Fruit fly (Drosophila melanogaster) whole organism, pupa: ENCODE measurements around the gene wgn.

Experiments
- CG10348 ChIP-seq: fragments of 200-800 bp; sonication (Bioruptor generic); IDR thresholded peaks from 2 replicates; pipeline ENCODE4 v1.3.6; 2022; ENCODE audit warnings: missing biosample characterization, missing genetic modification characterization
- CG12605 ChIP-seq: fragments of 200-800 bp; sonication (Bioruptor generic); IDR thresholded peaks from 2 replicates; pipeline ENCODE4 v1.3.6; 2022; ENCODE audit warnings: missing biosample characterization, missing genetic modification characterization
- CG13204 ChIP-seq: fragments of 200-800 bp; sonication (Bioruptor generic); optimal IDR thresholded peaks from 2 replicates; lab custom pipeline; 2018; ENCODE audit warnings: missing biosample characterization, mild to moderate bottlenecking, missing genetic modification characterization, moderate library complexity
- CG14655 ChIP-seq: fragments of 200-800 bp; sonication (Bioruptor generic); optimal IDR thresholded peaks from 3 replicates; lab custom pipeline; 2017; ENCODE audit warnings: mild to moderate bottlenecking, missing biosample characterization, missing genetic modification reagents, missing genetic modification characterization
- CG15710 ChIP-seq: fragments of 200-800 bp; sonication (Bioruptor generic); optimal IDR thresholded peaks from 2 replicates; lab custom pipeline; 2018; ENCODE audit warnings: missing biosample characterization, mild to moderate bottlenecking, missing genetic modification characterization, moderate library complexity
- CG17806 ChIP-seq: fragments of 200-800 bp; sonication (Bioruptor generic); optimal IDR thresholded peaks from 2 replicates; lab custom pipeline; 2018; ENCODE audit warnings: missing biosample characterization, mild to moderate bottlenecking, missing genetic modification characterization, moderate library complexity
- CG32121 ChIP-seq: fragments of 200-800 bp; sonication (Bioruptor generic); IDR thresholded peaks from 2 replicates; pipeline ENCODE4 v1.3.6; 2022; ENCODE audit warnings: missing biosample characterization, missing genetic modification characterization
- CG34367 ChIP-seq: fragments of 200-800 bp; sonication (Bioruptor generic); optimal IDR thresholded peaks from 2 replicates; lab custom pipeline; 2018; ENCODE audit warnings: missing biosample characterization, mild to moderate bottlenecking, missing genetic modification characterization
- CG4496 ChIP-seq: fragments of 200-800 bp; sonication (Bioruptor generic); IDR thresholded peaks from 3 replicates; pipeline ENCODE4 v1.3.6; 2022; ENCODE audit warnings: missing biosample characterization, missing genetic modification characterization
- CG8159 ChIP-seq: fragments of 200-800 bp; sonication (Bioruptor generic); optimal IDR thresholded peaks from 3 replicates; lab custom pipeline; 2018; ENCODE audit warnings: missing biosample characterization, mild to moderate bottlenecking, missing genetic modification characterization, moderate library complexity
- CG8301 ChIP-seq: fragments of 200-800 bp; sonication (Bioruptor generic); optimal IDR thresholded peaks from 2 replicates; lab custom pipeline; 2018; ENCODE audit warnings: missing biosample characterization, mild to moderate bottlenecking, missing genetic modification characterization
- CG9948 ChIP-seq: fragments of 200-800 bp; sonication (Bioruptor generic); optimal IDR thresholded peaks from 2 replicates; lab custom pipeline; 2018; ENCODE audit warnings: missing biosample characterization, mild to moderate bottlenecking, missing genetic modification characterization, moderate library complexity
- D1 ChIP-seq: fragments of 200-800 bp; sonication (Bioruptor generic); optimal IDR thresholded peaks from 2 replicates; lab custom pipeline; 2018; ENCODE audit warnings: missing biosample characterization, mild to moderate bottlenecking, missing genetic modification characterization, moderate library complexity
- EcR ChIP-seq: fragments of 200-800 bp; sonication (Bioruptor generic); optimal IDR thresholded peaks from 3 replicates; lab custom pipeline; 2019; ENCODE audit warnings: missing biosample characterization, missing genetic modification characterization, mild to moderate bottlenecking, moderate library complexity, missing genetic modification reagents
- Ets98B ChIP-seq: fragments of 200-800 bp; sonication (Bioruptor generic); IDR thresholded peaks from 2 replicates; pipeline ENCODE4 v1.3.6; 2022; ENCODE audit warnings: missing biosample characterization, missing genetic modification characterization
- Pif1A ChIP-seq: fragments of 200-800 bp; sonication (Bioruptor generic); optimal IDR thresholded peaks from 3 replicates; lab custom pipeline; 2016; ENCODE audit warnings: missing biosample characterization, missing genetic modification characterization
- Pif1B ChIP-seq: fragments of 200-800 bp; sonication (Bioruptor generic); optimal IDR thresholded peaks from 3 replicates; lab custom pipeline; 2016; ENCODE audit warnings: missing biosample characterization, missing genetic modification characterization
- Snoo ChIP-seq: fragments of 200-800 bp; sonication (Bioruptor generic); optimal IDR thresholded peaks from 3 replicates; lab custom pipeline; 2017; ENCODE audit warnings: missing biosample characterization, mild to moderate bottlenecking, missing genetic modification characterization, inconsistent platforms
- fd96Ca ChIP-seq: fragments of 200-800 bp; sonication (Bioruptor generic); IDR thresholded peaks from 3 replicates; pipeline ENCODE4 v1.3.6; 2022; ENCODE audit warnings: missing biosample characterization, missing genetic modification characterization
- gl ChIP-seq: fragments of 200-800 bp; sonication (Bioruptor generic); optimal IDR thresholded peaks from 2 replicates; lab custom pipeline; 2018; ENCODE audit warnings: missing biosample characterization, mild to moderate bottlenecking, missing genetic modification characterization
- rn ChIP-seq: fragments of 200-800 bp; sonication (Bioruptor generic); IDR thresholded peaks from 2 replicates; pipeline ENCODE4 v1.3.6; 2022; ENCODE audit warnings: missing biosample characterization, missing genetic modification characterization

wgn gene

dm6 chrX:18672900-18673529, 38.3 kb upstream of the wgn start:
- TF ChIP-seq CG34367 (tag; lab: Kevin White, UChicago) (no peak), Pif1B (GFP tag; lab: Kevin White, UChicago) (no peak), CG12605 (GFP tag; lab: Robert Waterston, UW) (no peak)

DNA sequence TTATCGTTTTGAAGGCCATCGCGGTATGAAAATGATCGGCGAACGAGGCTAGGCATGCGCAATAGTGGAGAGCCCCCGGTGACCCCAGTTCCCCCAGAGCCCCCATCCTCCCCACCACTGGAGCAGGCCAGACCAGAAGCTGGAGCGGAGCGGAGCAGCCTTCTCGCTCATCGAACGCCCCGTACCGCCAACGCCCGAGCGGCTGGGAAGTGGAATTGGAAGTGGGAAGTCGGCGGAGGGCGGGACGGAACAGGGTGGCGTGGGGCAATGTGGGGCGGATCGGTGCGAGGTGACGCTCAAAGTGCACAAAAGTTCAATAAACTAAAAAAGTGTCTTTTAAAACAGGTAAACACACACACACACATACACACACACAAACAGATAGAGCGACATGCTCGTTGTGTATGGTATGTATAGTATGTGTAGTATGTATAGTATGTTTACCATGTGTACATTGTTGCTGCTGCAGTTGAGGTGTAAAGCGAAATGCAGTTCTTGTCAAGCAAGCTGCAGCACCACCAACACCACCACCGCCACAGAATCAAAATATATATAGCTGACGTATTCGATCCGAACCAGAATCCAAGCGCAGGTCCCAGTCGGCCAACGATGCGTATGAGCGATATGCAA, 37.0 kb upstream of the wgn start:
- TF ChIP-seq D1 (tag; lab: Kevin White, UChicago), result no peak
- TF ChIP-seq CG13204 (GFP tag; lab: Kevin White, UChicago), result peak; percentile 56
- TF ChIP-seq CG4496 (GFP tag; lab: Robert Waterston, UW), result peak; percentile 8; the same call in 1 of the 3 replicates
- TF ChIP-seq EcR, result peak; percentile 92
- TF ChIP-seq, all 21 proteins: peak for 3

- no peak for TF ChIP-seq CG32121 (GFP tag; lab: Robert Waterston, UW)
- TF ChIP-seq Ets98B (GFP tag; lab: Robert Waterston, UW), result no peak
- TF ChIP-seq Pif1B (GFP tag; lab: Kevin White, UChicago), result no peak
- TF ChIP-seq CG12605 (GFP tag; lab: Robert Waterston, UW), result no peak
- no peak for TF ChIP-seq CG8301 (tag; lab: Kevin White, UChicago)
- TF ChIP-seq CG9948, result no peak
- TF ChIP-seq CG17806 (tag; lab: Kevin White, UChicago), result no peak
Measured at dm6 chrX:18669811-18670477, 35.2 kb upstream of the wgn start.

- peak; percentile 84 for TF ChIP-seq EcR
- no peak for TF ChIP-seq CG12605 (GFP tag; lab: Robert Waterston, UW)
Measured at dm6 chrX:18668293-18668692, 33.6 kb upstream of the wgn start.

DNA sequence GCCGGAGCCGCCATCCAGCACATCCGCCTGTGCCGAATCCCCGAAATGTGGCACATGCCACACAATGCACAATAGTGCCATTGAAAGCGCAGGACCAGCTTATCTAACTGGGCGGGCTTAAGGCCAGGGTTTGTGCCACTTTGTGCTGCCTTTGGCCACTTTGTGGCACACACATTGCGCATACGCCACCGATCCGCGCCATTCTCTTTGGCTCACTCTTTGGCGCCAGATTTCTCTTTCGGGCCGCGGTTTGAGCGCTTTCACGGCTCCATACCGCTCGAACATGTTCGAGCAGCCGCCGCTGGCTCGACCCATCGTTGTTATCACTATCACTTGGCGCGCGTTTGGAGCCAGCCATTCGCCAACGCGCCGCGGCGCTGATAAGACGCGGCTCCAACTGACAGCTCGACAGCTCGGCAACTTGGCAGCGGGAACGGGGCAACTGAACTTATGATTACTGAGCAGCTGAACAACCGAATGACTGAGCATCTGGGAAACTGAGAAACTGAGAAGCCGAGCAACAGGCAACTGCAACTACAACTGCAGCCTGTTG, 31.1 kb upstream of the wgn start:
- no peak for TF ChIP-seq CG14655
- no peak for TF ChIP-seq CG15710
- no peak for TF ChIP-seq CG12605 (GFP tag; lab: Robert Waterston, UW)
- TF ChIP-seq EcR, result peak; percentile 71
- TF ChIP-seq D1 (tag; lab: Kevin White, UChicago), result no peak
- no peak for TF ChIP-seq Pif1A
- TF ChIP-seq CG13204 (GFP tag; lab: Kevin White, UChicago), result peak; percentile 12

DNA sequence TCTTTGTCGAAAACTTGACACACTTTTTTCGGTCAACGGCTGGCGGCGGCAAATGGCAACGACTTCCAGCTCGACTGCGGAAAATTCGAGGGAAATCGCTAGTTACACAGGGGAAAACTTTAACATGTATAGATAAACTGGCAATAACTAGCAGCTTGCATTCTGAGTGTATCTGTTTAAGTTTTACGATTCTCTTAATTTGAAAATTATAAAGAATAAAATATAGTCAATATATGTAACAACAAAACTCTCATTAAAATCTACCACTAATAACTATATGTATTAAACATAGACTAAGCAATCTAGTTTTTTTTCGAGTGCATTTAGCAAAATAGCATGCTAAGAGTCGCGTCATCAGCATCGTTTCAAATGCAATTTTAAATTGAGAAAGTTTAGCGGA, 28.7 kb upstream of the wgn start:
- TF ChIP-seq fd96Ca (no peak), CG17806 (tag; lab: Kevin White, UChicago) (no peak), CG8301 (tag; lab: Kevin White, UChicago) (peak; percentile 54)
- TF ChIP-seq, all 21 proteins: peak for 1

DNA sequence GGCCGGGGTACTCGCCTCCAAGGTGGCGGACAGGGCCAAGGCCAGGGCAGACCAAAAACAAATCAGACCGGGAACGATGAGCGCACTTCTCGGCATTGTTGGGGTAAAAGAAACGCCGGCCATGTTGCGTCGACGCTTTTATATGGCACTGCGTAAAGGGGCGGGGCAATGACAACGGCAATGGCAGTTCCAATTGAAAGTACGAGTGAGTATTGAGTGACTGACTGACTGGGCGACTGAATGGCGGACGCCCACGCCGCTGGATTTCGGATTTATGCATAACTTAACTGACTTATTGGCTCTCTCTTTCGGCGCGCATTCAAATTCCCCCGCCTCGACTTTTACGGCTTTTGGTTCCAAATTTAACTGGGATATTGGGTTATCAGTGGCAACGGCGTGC, 27.3 kb upstream of the wgn start, which contains the start of gene CG6696:
Gene CG6696 (minus strand): TSS at position 101 of the 400 bp plus-strand sequence.
- no peak for TF ChIP-seq CG9948
- TF ChIP-seq Pif1B (GFP tag; lab: Kevin White, UChicago), result no peak
- TF ChIP-seq Ets98B (GFP tag; lab: Robert Waterston, UW), result no peak
- TF ChIP-seq gl (tag; lab: Kevin White, UChicago), result no peak
- no peak for TF ChIP-seq CG14655
- TF ChIP-seq EcR, result no peak

- peak; percentile 22 for TF ChIP-seq CG8159 (tag; lab: Kevin White, UChicago)
- peak; percentile 4 for TF ChIP-seq EcR
- no peak for TF ChIP-seq CG9948
- TF ChIP-seq CG15710, result no peak
- no peak for TF ChIP-seq CG8301 (tag; lab: Kevin White, UChicago)
- peak; percentile 28; the same call in 1 of the 3 replicates for TF ChIP-seq CG4496 (GFP tag; lab: Robert Waterston, UW)
- no peak for TF ChIP-seq Pif1B (GFP tag; lab: Kevin White, UChicago)
- TF ChIP-seq fd96Ca, result no peak
- no peak for TF ChIP-seq CG32121 (GFP tag; lab: Robert Waterston, UW)
- no peak for TF ChIP-seq Snoo
- no peak for TF ChIP-seq rn (GFP tag; lab: Robert Waterston, UW)
- 0 out of 2 replicates have a peak, but pooled peaks have one; percentile 10 for TF ChIP-seq CG12605 (GFP tag; lab: Robert Waterston, UW)
- TF ChIP-seq CG10348, result no peak
Measured at dm6 chrX:18657502-18657947, 22.8 kb upstream of the wgn start, which contains the start of gene fu. Gene fu (plus strand): TSS chrX:18657755.
